Worm (Caenorhabditis elegans): ENCODE measurements around the gene Y39F10A.3.

The Y39F10A.3 gene

DNA sequence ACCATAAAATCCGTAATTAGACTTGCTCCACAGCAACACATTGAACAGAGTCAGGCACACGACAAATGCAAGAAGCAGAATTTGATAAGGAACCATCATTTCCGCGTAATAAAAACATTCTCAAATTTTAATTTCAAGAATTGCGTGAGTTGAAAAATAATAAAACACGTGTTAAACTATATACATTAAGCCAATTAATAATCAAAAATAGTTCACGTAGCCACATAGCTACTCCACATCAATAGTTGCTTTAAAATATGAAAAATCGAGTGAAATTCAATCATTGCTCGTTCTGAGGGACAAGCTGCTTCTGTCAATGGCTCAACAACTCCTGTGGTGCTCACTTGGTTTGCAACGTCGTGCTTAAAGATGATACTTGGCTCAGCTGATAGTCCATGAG, at the start of gene Y39F10A.3:
Y39F10A.3 (minus strand) TSS at position 101 of the 400 bp plus-strand sequence.
- TF ChIP-seq lin-35 (GFP tag; optimal IDR thresholded peaks at IDR 0.05): no peak
- no peak for TF ChIP-seq lag-1 (GFP tag; IDR thresholded peaks at IDR 0.05)
- TF ChIP-seq bed-1 (GFP tag; IDR thresholded peaks at IDR 0.05): no peak
- no peak for TF ChIP-seq ceh-100 (GFP tag; IDR thresholded peaks at IDR 0.05)
- no peak for TF ChIP-seq dox-1 (GFP tag; IDR thresholded peaks at IDR 0.05)
- TF ChIP-seq B0261.1 (tag; optimal IDR thresholded peaks at IDR 0.05): no peak
- TF ChIP-seq aptf-2 (GFP tag; conservative IDR thresholded peaks at IDR 0.05): no peak
- no peak for TF ChIP-seq nhr-179 (tag; optimal IDR thresholded peaks at IDR 0.05)
- no peak for TF ChIP-seq egl-18 (GFP tag; IDR thresholded peaks at IDR 0.05)
- TF ChIP-seq tbx-9 (tag; optimal IDR thresholded peaks at IDR 0.05; ENCODE audit: borderline replicate concordance): no peak
- TF ChIP-seq hmg-20 (GFP tag; IDR thresholded peaks at IDR 0.05): no peak
- no peak for TF ChIP-seq F37B4.10 (GFP tag; IDR thresholded peaks at IDR 0.05)
- TF ChIP-seq madf-10 (tag; optimal IDR thresholded peaks at IDR 0.05): no peak
- TF ChIP-seq lsl-1 (GFP tag; optimal IDR thresholded peaks at IDR 0.05): no peak
- no peak for TF ChIP-seq repo-1 (tag; optimal IDR thresholded peaks at IDR 0.05)
- TF ChIP-seq attf-6 (GFP tag; IDR thresholded peaks at IDR 0.05): no peak

DNA sequence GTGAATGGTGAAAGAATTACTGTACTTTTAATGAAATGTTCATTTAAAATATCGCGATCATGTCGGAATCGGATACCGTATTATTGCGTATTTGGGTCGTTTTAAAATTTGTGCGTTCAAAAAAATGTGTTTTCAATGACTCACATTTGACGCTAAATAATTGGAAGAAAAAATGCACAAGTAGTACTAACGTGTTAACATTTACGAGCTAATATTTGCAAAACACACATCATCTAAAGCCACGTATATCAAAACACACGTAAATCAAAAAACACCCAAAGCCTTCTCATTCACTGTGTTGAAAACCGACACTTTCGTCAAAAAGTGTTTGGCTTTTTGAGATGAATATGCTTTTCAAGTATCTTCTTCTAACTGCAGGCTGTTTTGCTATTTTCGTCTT, 42.7 kb upstream of the Y39F10A.3 start, which contains the start of gene F28A10.1:
F28A10.1 (plus strand) TSS at position 301 of the 400 bp plus-strand sequence.
- TF ChIP-seq pbrm-1 (GFP tag; IDR thresholded peaks at IDR 0.05) (no peak), ztf-18 (tag; optimal IDR thresholded peaks at IDR 0.05) (no peak), athp-1 (tag; optimal IDR thresholded peaks at IDR 0.05) (no peak), sdz-38 (tag; optimal IDR thresholded peaks at IDR 0.05) (no peak), rcor-1 (GFP tag; IDR thresholded peaks at IDR 0.05) (no peak), mel-28 (tag; optimal IDR thresholded peaks at IDR 0.05; ENCODE audit: borderline replicate concordance) (no peak), B0261.1 (tag; optimal IDR thresholded peaks at IDR 0.05) (no peak), lag-1 (GFP tag; IDR thresholded peaks at IDR 0.05) (no peak), ztf-3 (GFP tag; optimal IDR thresholded peaks at IDR 0.05) (no peak), die-1 (tag; optimal IDR thresholded peaks at IDR 0.05) (no peak), unc-62 (GFP tag; optimal IDR thresholded peaks at IDR 0.05) (no peak), B0019.2 (GFP tag; conservative IDR thresholded peaks at IDR 0.05) (no peak), aptf-2 (GFP tag; conservative IDR thresholded peaks at IDR 0.05) (no peak), tlf-1 (GFP tag; optimal IDR thresholded peaks at IDR 0.05) (no peak)

DNA sequence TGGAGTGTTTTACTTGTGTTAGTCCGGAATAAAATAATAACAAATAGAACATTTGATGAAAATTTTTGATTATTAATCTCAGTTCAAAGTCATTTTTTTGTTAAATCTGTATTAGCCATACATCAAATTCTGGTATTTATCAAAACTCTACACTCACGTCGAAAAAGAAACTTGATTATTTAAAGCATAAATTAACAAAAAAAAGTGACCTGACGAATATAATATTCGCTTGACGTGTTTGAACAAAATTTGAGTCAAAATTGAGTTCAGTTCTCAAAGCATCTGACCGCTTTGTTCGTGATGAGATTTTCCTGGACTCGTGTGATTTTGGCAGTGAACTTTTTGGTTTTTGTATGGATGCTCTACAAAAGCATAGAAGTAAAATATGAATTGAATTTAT, 40.7 kb upstream of the Y39F10A.3 start, which contains the start of gene F46F5.10:
F46F5.10 (plus strand) TSS at position 301 of the 400 bp plus-strand sequence.
- TF ChIP-seq snpc-1.1 (tag; optimal IDR thresholded peaks at IDR 0.05; ENCODE audit: insufficient read depth) (no peak), snpc-1.3 (tag; optimal IDR thresholded peaks at IDR 0.05; ENCODE audit: insufficient read depth) (no peak), ztf-25 (GFP tag; IDR thresholded peaks at IDR 0.05) (no peak), F33H1.4 (GFP tag; IDR thresholded peaks at IDR 0.05) (no peak), madf-3 (GFP tag; IDR thresholded peaks at IDR 0.05) (no peak), ama-1 (optimal IDR thresholded peaks at IDR 0.05) (no peak), ama-1 (GFP tag; optimal IDR thresholded peaks at IDR 0.05) (no peak), ceh-100 (GFP tag; IDR thresholded peaks at IDR 0.05) (no peak), ccch-3 (GFP tag; optimal IDR thresholded peaks at IDR 0.05) (no peak), nfya-1 (tag; optimal IDR thresholded peaks at IDR 0.05; ENCODE audit: borderline replicate concordance, insufficient read depth) (no peak), ceh-27 (GFP tag; optimal IDR thresholded peaks at IDR 0.05) (no peak)
